Fruit fly (Drosophila melanogaster) whole organism, embryonic: ENCODE measurements around the gene RpS28-like.

Experiments
- BEAF-32 ChIP-seq: fragments of 200-800 bp; sonication (Bioruptor generic); optimal IDR thresholded peaks from 3 replicates; lab custom pipeline; 2017; ENCODE audit warnings: missing biosample characterization, missing genetic modification characterization, mild to moderate bottlenecking, moderate library complexity, missing genetic modification reagents
- BtbVII ChIP-seq: fragments of 200-800 bp; sonication (Bioruptor generic); optimal IDR thresholded peaks from 3 replicates; lab custom pipeline; 2017; ENCODE audit warnings: missing biosample characterization, mild to moderate bottlenecking, missing genetic modification characterization
- CG10267 ChIP-seq: fragments of 200-800 bp; sonication (Bioruptor generic); optimal IDR thresholded peaks from 2 replicates; lab custom pipeline; 2018; ENCODE audit warnings: missing biosample characterization, mild to moderate bottlenecking, missing genetic modification characterization, moderate library complexity
- CG11398 ChIP-seq: fragments of 200-800 bp; sonication (Bioruptor generic); optimal IDR thresholded peaks from 2 replicates; lab custom pipeline; 2016; ENCODE audit warnings: missing biosample characterization, missing genetic modification characterization
- CG11695 ChIP-seq: fragments of 200-800 bp; sonication (Bioruptor generic); IDR thresholded peaks from 3 replicates; pipeline ENCODE4 v1.3.6; 2022; ENCODE audit warnings: missing biosample characterization, missing genetic modification characterization
- CG12942 ChIP-seq: fragments of 200-800 bp; sonication (Bioruptor generic); optimal IDR thresholded peaks from 3 replicates; lab custom pipeline; 2016; ENCODE audit warnings: missing biosample characterization, missing genetic modification characterization
- CG13123 ChIP-seq: fragments of 200-800 bp; sonication (Bioruptor generic); optimal IDR thresholded peaks from 2 replicates; lab custom pipeline; 2016; ENCODE audit warnings: missing biosample characterization, missing genetic modification characterization
- CG13894 ChIP-seq: fragments of 200-800 bp; sonication (Bioruptor generic); optimal IDR thresholded peaks from 3 replicates; lab custom pipeline; 2018; ENCODE audit warnings: missing biosample characterization, mild to moderate bottlenecking, missing genetic modification characterization, moderate library complexity
- CG15269 ChIP-seq: fragments of 200-800 bp; sonication (Bioruptor generic); optimal IDR thresholded peaks from 2 replicates; lab custom pipeline; 2018; ENCODE audit warnings: missing biosample characterization, mild to moderate bottlenecking, missing genetic modification characterization, moderate library complexity
- CG32532 ChIP-seq: fragments of 200-800 bp; sonication (Bioruptor generic); IDR thresholded peaks from 2 replicates; pipeline ENCODE4 v1.3.6; 2022; ENCODE audit warnings: missing biosample characterization, missing genetic modification characterization
- CG33213 ChIP-seq: fragments of 200-800 bp; sonication (Bioruptor generic); optimal IDR thresholded peaks from 3 replicates; lab custom pipeline; 2016; ENCODE audit warnings: missing biosample characterization, missing genetic modification characterization
- CG7357 ChIP-seq: fragments of 200-800 bp; sonication (Bioruptor generic); IDR thresholded peaks from 3 replicates; pipeline ENCODE4 v1.3.6; 2022; ENCODE audit warnings: missing biosample characterization, missing genetic modification characterization
- CG8388 ChIP-seq: fragments of 200-800 bp; sonication (Bioruptor generic); optimal IDR thresholded peaks from 2 replicates; lab custom pipeline; 2019; ENCODE audit warnings: missing biosample characterization, mild to moderate bottlenecking, missing genetic modification characterization, moderate library complexity
- CG8478 ChIP-seq: fragments of >200 bp; optimal IDR thresholded peaks from 2 replicates; lab custom pipeline; 2018
- CG9437 ChIP-seq: fragments of 200-800 bp; sonication (Bioruptor generic); optimal IDR thresholded peaks from 2 replicates; lab custom pipeline; 2018; ENCODE audit warnings: missing biosample characterization, mild to moderate bottlenecking, missing genetic modification characterization
- CG9609 ChIP-seq: fragments of 200-800 bp; sonication (Bioruptor generic); optimal IDR thresholded peaks from 3 replicates; lab custom pipeline; 2016; ENCODE audit warnings: missing biosample characterization, missing genetic modification characterization
- CTCF ChIP-seq: fragments of 200-800 bp; sonication (Bioruptor generic); optimal IDR thresholded peaks from 2 replicates; lab custom pipeline; 2017; ENCODE audit warnings: missing biosample characterization, mild to moderate bottlenecking, missing genetic modification characterization, moderate library complexity
- D ChIP-seq, 2 experiments: fragments of 200-800 bp in 1 of 2; fragments of >200 bp in 1 of 2; sonication (Bioruptor generic) in 1 of 2; optimal IDR thresholded peaks; 2 replicates in 1 of 2; 3 replicates in 1 of 2; lab custom pipeline; 2017; ENCODE audit warnings: mild to moderate bottlenecking in 1 of 2, missing biosample characterization in 1 of 2, missing genetic modification characterization in 1 of 2, missing genetic modification reagents in 1 of 2
- Dad ChIP-seq: fragments of 200-800 bp; sonication (Bioruptor generic); optimal IDR thresholded peaks from 3 replicates; lab custom pipeline; 2016; ENCODE audit warnings: missing biosample characterization, missing genetic modification characterization
- Doc3 ChIP-seq: fragments of 200-800 bp; sonication (Bioruptor generic); IDR thresholded peaks from 3 replicates; pipeline ENCODE4 v1.3.6; 2022; ENCODE audit warnings: missing biosample characterization, missing genetic modification characterization; ENCODE audit not compliant: partially characterized antibody
- E2f2 ChIP-seq: fragments of 200-800 bp; sonication (Bioruptor generic); IDR thresholded peaks from 2 replicates; pipeline ENCODE4 v1.3.6; 2022; ENCODE audit warnings: missing biosample characterization, missing genetic modification characterization
- Elba2 ChIP-seq: fragments of 200-800 bp; sonication (Bioruptor generic); optimal IDR thresholded peaks from 3 replicates; lab custom pipeline; 2016; ENCODE audit warnings: missing biosample characterization, missing genetic modification characterization
- HLH4C ChIP-seq: fragments of 200-800 bp; sonication (Bioruptor generic); IDR thresholded peaks from 3 replicates; pipeline ENCODE4 v1.3.6; 2022; ENCODE audit warnings: missing biosample characterization, missing genetic modification characterization; ENCODE audit not compliant: partially characterized antibody
- HmgD ChIP-seq: fragments of 200-800 bp; sonication (Bioruptor generic); optimal IDR thresholded peaks from 3 replicates; lab custom pipeline; 2016; ENCODE audit warnings: missing biosample characterization, missing genetic modification characterization
- NK7.1 ChIP-seq: fragments of 200-800 bp; sonication (Bioruptor generic); optimal IDR thresholded peaks from 3 replicates; lab custom pipeline; 2016; ENCODE audit warnings: missing biosample characterization, missing genetic modification characterization
- Nf-YB ChIP-seq: fragments of 200-800 bp; sonication (Bioruptor generic); optimal IDR thresholded peaks from 3 replicates; lab custom pipeline; 2019; ENCODE audit warnings: missing biosample characterization, mild to moderate bottlenecking, missing genetic modification characterization, moderate library complexity
- Poxn ChIP-seq: fragments of 200-800 bp; sonication (Bioruptor generic); IDR thresholded peaks from 2 replicates; pipeline ENCODE4 v1.3.6; 2022; ENCODE audit warnings: missing biosample characterization, missing genetic modification characterization
- Sox100B ChIP-seq: fragments of 200-800 bp; sonication (Bioruptor generic); optimal IDR thresholded peaks from 3 replicates; lab custom pipeline; 2018; ENCODE audit warnings: missing biosample characterization, mild to moderate bottlenecking, missing genetic modification characterization
- ab ChIP-seq: fragments of 200-800 bp; sonication (Bioruptor generic); optimal IDR thresholded peaks from 2 replicates; lab custom pipeline; 2016; ENCODE audit warnings: missing biosample characterization, missing genetic modification characterization
- ac ChIP-seq: fragments of 200-800 bp; sonication (Bioruptor generic); optimal IDR thresholded peaks from 3 replicates; lab custom pipeline; 2017; ENCODE audit warnings: missing biosample characterization, mild to moderate bottlenecking, missing genetic modification characterization
- cg ChIP-seq: fragments of 200-800 bp; sonication (Bioruptor generic); optimal IDR thresholded peaks from 3 replicates; lab custom pipeline; 2019; ENCODE audit warnings: missing biosample characterization, mild to moderate bottlenecking, missing genetic modification characterization, moderate library complexity
- ci ChIP-seq: fragments of 200-800 bp; sonication (Bioruptor generic); IDR thresholded peaks from 3 replicates; pipeline ENCODE4 v1.3.6; 2022; ENCODE audit warnings: missing biosample characterization, missing genetic modification characterization
- dmrt99B ChIP-seq: fragments of 200-800 bp; sonication (Bioruptor generic); optimal IDR thresholded peaks from 2 replicates; lab custom pipeline; 2018; ENCODE audit warnings: missing biosample characterization, mild to moderate bottlenecking, missing genetic modification characterization, moderate library complexity
- ewg ChIP-seq: fragments of 200-800 bp; sonication (Bioruptor generic); optimal IDR thresholded peaks from 3 replicates; lab custom pipeline; 2017; ENCODE audit warnings: mild to moderate bottlenecking, missing biosample characterization, missing genetic modification reagents, missing genetic modification characterization
- gce ChIP-seq: fragments of 200-800 bp; sonication (Bioruptor generic); IDR thresholded peaks from 3 replicates; pipeline ENCODE4 v1.3.6; 2022; ENCODE audit warnings: missing biosample characterization, missing genetic modification characterization
- gcm ChIP-seq: fragments of 200-800 bp; sonication (Bioruptor generic); optimal IDR thresholded peaks from 2 replicates; lab custom pipeline; 2019; ENCODE audit warnings: missing biosample characterization, mild to moderate bottlenecking, missing genetic modification characterization, moderate library complexity
- gro ChIP-seq: fragments of 200-800 bp; sonication (Bioruptor generic); optimal IDR thresholded peaks from 2 replicates; lab custom pipeline; 2016; ENCODE audit warnings: missing biosample characterization, missing genetic modification characterization
- gsb ChIP-seq: fragments of 200-800 bp; sonication (Bioruptor generic); IDR thresholded peaks from 2 replicates; pipeline ENCODE4 v1.3.6; 2022; ENCODE audit warnings: missing biosample characterization, missing genetic modification characterization
- gt ChIP-seq: fragments of 200-800 bp; sonication (Bioruptor generic); IDR thresholded peaks from 2 replicates; pipeline ENCODE4 v1.3.6; 2022; ENCODE audit warnings: missing biosample characterization, missing genetic modification characterization
- maf-S ChIP-seq: fragments of 200-800 bp; sonication (Bioruptor generic); optimal IDR thresholded peaks from 2 replicates; lab custom pipeline; 2016; ENCODE audit warnings: missing biosample characterization, missing genetic modification characterization
- pfk ChIP-seq: fragments of 200-800 bp; sonication (Bioruptor generic); optimal IDR thresholded peaks from 2 replicates; lab custom pipeline; 2018; ENCODE audit warnings: missing biosample characterization, mild to moderate bottlenecking, missing genetic modification characterization, moderate library complexity
- pros ChIP-seq: fragments of 200-800 bp; sonication (Bioruptor generic); optimal IDR thresholded peaks from 3 replicates; lab custom pipeline; 2019; ENCODE audit warnings: missing biosample characterization, mild to moderate bottlenecking, missing genetic modification characterization, moderate library complexity
- psq ChIP-seq: fragments of 200-800 bp; sonication (Bioruptor generic); optimal IDR thresholded peaks from 2 replicates; lab custom pipeline; 2017; ENCODE audit warnings: missing biosample characterization, missing genetic modification characterization
- ranshi ChIP-seq: fragments of 200-800 bp; sonication (Bioruptor generic); IDR thresholded peaks from 2 replicates; pipeline ENCODE4 v1.3.6; 2022; ENCODE audit warnings: missing biosample characterization, missing genetic modification characterization
- run ChIP-seq: fragments of 200-800 bp; sonication (Bioruptor generic); optimal IDR thresholded peaks from 3 replicates; lab custom pipeline; 2018; ENCODE audit warnings: missing biosample characterization, mild to moderate bottlenecking, missing genetic modification characterization
- schlank ChIP-seq: fragments of 200-800 bp; sonication (Bioruptor generic); optimal IDR thresholded peaks from 2 replicates; lab custom pipeline; 2018; ENCODE audit warnings: missing biosample characterization, mild to moderate bottlenecking, missing genetic modification characterization
- seq ChIP-seq: fragments of 200-800 bp; sonication (Bioruptor generic); IDR thresholded peaks from 2 replicates; pipeline ENCODE4 v1.3.6; 2022; ENCODE audit warnings: missing biosample characterization, missing genetic modification characterization
- sob ChIP-seq: fragments of 200-800 bp; sonication (Bioruptor generic); IDR thresholded peaks from 2 replicates; pipeline ENCODE4 v1.3.6; 2022; ENCODE audit warnings: missing biosample characterization, missing genetic modification characterization
- tap ChIP-seq: fragments of 200-800 bp; optimal IDR thresholded peaks from 3 replicates; lab custom pipeline; 2019; ENCODE audit warnings: missing biosample characterization, mild to moderate bottlenecking, missing genetic modification characterization, moderate library complexity
- wor ChIP-seq: fragments of 200-800 bp; sonication (Bioruptor generic); IDR thresholded peaks from 2 replicates; pipeline ENCODE4 v1.3.6; 2022; ENCODE audit warnings: missing biosample characterization, missing genetic modification characterization

The RpS28-like gene

dm6 chr2L:9449257-9449972 lies 12.8 kb downstream of the RpS28-like start (continued):
- TF ChIP-seq gro (GFP tag; lab: Kevin White, UChicago): no peak
- TF ChIP-seq D (optimal IDR thresholded peaks at IDR 0.05; lab: Kevin White, UChicago): no peak
- TF ChIP-seq D (GFP tag; optimal IDR thresholded peaks at IDR 0.05; lab: Kevin White, UChicago): peak; percentile 99
- TF ChIP-seq wor (GFP tag; lab: Robert Waterston, UW): peak; percentile 90
- peak; percentile 88 for TF ChIP-seq cg
- TF ChIP-seq CG13123 (GFP tag; lab: Kevin White, UChicago): peak; percentile 86
- TF ChIP-seq Sox100B: peak; percentile 98
- peak; percentile 88 for TF ChIP-seq gt (GFP tag; lab: Robert Waterston, UW)
- peak; percentile 90 for TF ChIP-seq tap (tag; lab: Kevin White, UChicago)
- TF ChIP-seq schlank (tag; lab: Kevin White, UChicago): peak; percentile 87
- peak; percentile 93 for TF ChIP-seq CG12942 (GFP tag; lab: Kevin White, UChicago)
- peak; percentile 52 for TF ChIP-seq CTCF (GFP tag; lab: Kevin White, UChicago)
- no peak for TF ChIP-seq CG8478 (lab: Kevin White, UChicago)
- peak; percentile 38; the same call in 1 of the 3 replicates for TF ChIP-seq HLH4C (GFP tag; lab: Robert Waterston, UW)
- TF ChIP-seq ranshi (GFP tag; lab: Robert Waterston, UW): peak; percentile 93
- TF ChIP-seq ab (GFP tag; lab: Kevin White, UChicago): peak; percentile 61
- peak; percentile 95 for TF ChIP-seq gcm (GFP tag; lab: Kevin White, UChicago)
- TF ChIP-seq BEAF-32 (GFP tag; lab: Kevin White, UChicago): peak; percentile 29
- TF ChIP-seq CG32532 (GFP tag; lab: Robert Waterston, UW): peak; percentile 95
- peak; percentile 97 for TF ChIP-seq ac
- TF ChIP-seq NK7.1: peak; percentile 38
- TF ChIP-seq maf-S (GFP tag; lab: Kevin White, UChicago): peak; percentile 81
- TF ChIP-seq CG9609 (GFP tag; lab: Kevin White, UChicago): peak; percentile 70
- peak; percentile 93 for TF ChIP-seq CG15269 (tag; lab: Kevin White, UChicago)
- peak; percentile 34 for TF ChIP-seq CG11398 (GFP tag; lab: Kevin White, UChicago)
- peak; percentile 78 for TF ChIP-seq gce
- TF ChIP-seq CG11695 (GFP tag; lab: Robert Waterston, UW): peak; percentile 97
- TF ChIP-seq run (tag; lab: Kevin White, UChicago): peak; percentile 93
- peak; percentile 69 for TF ChIP-seq HmgD (GFP tag; lab: Kevin White, UChicago)
- peak; percentile 96 for TF ChIP-seq pros (GFP tag; lab: Kevin White, UChicago)
- peak; percentile 60 for TF ChIP-seq Dad
- peak; percentile 87 for TF ChIP-seq CG9437
- no peak for TF ChIP-seq pfk (GFP tag; lab: Kevin White, UChicago)
- peak; percentile 92; the same call in 2 of the 3 replicates for TF ChIP-seq ci (GFP tag; lab: Robert Waterston, UW)
- TF ChIP-seq CG33213: peak; percentile 24
- peak; percentile 90 for TF ChIP-seq psq (GFP tag; lab: Kevin White, UChicago)
- no peak for TF ChIP-seq Doc3 (GFP tag; lab: Robert Waterston, UW)
- TF ChIP-seq gsb: peak; percentile 87
- peak; percentile 93 for TF ChIP-seq ewg (GFP tag; lab: Kevin White, UChicago)
- TF ChIP-seq Poxn (GFP tag; lab: Robert Waterston, UW): peak; percentile 85
- peak; percentile 81 for TF ChIP-seq Nf-YB (GFP tag; lab: Kevin White, UChicago)
- peak; percentile 82 for TF ChIP-seq E2f2 (GFP tag; lab: Robert Waterston, UW)
- TF ChIP-seq CG13894 (tag; lab: Kevin White, UChicago): peak; percentile 87
- TF ChIP-seq sob (GFP tag; lab: Robert Waterston, UW): peak; percentile 95
- peak; percentile 93 for TF ChIP-seq CG7357 (GFP tag; lab: Robert Waterston, UW)
- TF ChIP-seq BtbVII (GFP tag; lab: Kevin White, UChicago): peak; percentile 93
- TF ChIP-seq CG8388: peak; percentile 93
- TF ChIP-seq Elba2 (GFP tag; lab: Kevin White, UChicago): peak; percentile 87
- TF ChIP-seq CG10267 (tag; lab: Kevin White, UChicago): peak; percentile 95
- TF ChIP-seq seq (GFP tag; lab: Robert Waterston, UW): peak; percentile 97
- peak; percentile 98 for TF ChIP-seq dmrt99B
